Worm (Caenorhabditis elegans) whole organism, dauer: ENCODE measurements around the gene K04A8.1.

ENCODE experiments used
- unc-62 ChIP-seq: sonication (generic microtip); optimal IDR thresholded peaks from 2 replicates; lab custom pipeline; 2017; ENCODE audit warnings: missing biosample characterization, missing genetic modification reagents, missing genetic modification characterization

K04A8.1 gene

DNA sequence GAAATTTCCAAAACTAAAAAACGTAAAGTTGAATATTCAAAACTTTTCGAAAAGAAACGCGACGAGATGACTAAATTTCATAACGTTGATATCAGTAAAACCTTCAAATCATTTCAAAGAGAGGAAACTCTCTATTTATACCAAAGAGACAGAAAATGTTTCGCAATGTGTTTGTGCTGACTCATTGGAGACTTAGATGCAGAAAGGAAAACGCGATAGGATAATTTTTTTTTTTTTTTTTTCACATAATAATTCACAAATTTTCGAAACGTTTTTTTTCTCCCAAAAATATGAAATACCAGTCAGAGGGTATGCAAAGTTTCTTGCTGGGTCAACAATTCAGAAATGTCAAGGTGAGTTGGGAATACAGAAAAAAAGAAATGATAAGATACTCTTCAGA is 40.1 kb downstream of the K04A8.1 start:
- no peak for TF ChIP-seq unc-62 (GFP tag; lab: Kevin White, UChicago)

DNA sequence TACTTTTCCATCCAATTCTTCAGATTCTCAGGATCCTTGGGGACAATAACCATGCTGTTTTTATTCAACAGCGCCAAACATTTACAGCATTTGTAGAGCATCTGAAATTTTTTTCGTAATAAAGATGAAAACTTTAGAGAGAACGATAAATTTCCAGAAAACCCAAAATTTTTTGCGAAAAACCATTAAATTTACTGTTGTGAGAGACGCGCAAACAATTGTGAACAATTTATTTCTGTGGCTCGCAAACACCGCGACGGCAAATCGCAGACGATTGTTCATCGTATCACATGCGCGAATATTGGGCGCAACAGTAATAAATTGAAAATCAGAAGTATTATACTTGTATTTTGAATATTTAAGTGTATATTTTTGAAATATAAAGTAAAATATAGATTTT is 44.9 kb downstream of the K04A8.1 start, which contains the start of gene gon-14:
Gene gon-14 (minus strand): TSS at position 101 of the 400 bp plus-strand sequence.
- no peak for TF ChIP-seq unc-62 (GFP tag; lab: Kevin White, UChicago)

DNA sequence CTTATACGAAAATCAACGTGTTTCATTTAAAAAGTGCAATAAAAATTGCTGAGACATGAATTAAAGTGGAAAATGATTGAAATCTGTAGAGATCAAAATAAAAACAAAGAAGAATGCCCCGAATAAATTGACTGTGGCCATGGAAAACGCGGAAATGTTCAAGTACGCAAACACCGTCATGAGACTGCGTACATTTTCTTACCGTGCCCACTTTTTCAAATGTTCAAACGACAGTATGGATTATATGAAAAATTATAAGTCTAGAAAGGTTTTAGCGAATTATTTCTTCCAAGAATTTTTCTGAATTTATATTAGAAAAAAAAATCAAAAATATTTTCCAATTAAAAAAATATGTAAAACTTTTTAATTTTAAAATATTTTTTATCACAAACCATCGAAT is 45.4 kb downstream of the K04A8.1 start:
- no peak for TF ChIP-seq unc-62 (GFP tag; lab: Kevin White, UChicago)

DNA sequence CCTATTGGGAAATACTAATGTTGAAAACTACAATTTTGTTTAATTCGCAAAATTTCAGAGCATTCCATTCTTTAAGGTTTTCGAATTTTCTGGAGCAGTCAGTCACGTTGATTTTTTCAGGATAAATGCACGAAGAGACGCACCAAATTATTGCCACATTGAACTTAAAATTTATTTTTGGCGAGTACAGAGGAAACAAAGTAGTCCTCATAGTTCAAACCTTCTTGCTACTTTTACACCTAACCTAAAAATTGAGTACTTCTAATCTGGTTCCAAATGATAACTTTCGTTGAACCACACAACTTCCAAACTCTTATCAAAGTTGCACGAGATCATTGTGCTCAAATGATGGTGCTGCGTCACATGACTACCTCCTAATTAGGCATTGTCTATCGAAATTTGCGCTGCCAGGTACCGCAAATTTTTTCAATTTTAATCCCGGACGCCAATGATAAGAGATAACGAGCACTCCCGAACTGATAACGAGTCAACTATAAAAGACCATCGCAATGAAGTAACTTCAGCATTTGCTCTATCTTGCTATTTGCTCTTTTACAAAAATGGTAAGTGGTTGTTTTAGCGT is 48.1 kb downstream of the K04A8.1 start, which contains the start of gene cpr-4:
Gene cpr-4 (plus strand): TSS at position 523 of the 583 bp plus-strand sequence.
- TF ChIP-seq unc-62 (GFP tag; lab: Kevin White, UChicago), result no peak

DNA sequence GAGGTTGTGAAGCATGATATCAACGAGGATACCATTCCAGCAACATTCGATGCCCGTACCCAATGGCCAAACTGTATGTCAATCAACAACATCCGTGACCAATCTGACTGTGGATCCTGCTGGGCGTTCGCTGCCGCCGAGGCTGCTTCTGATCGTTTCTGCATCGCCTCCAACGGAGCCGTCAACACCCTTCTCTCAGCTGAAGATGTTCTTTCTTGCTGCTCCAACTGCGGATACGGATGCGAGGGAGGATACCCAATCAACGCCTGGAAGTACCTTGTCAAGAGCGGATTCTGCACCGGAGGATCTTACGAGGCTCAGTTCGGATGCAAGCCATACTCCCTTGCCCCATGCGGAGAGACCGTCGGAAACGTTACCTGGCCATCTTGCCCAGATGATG is 48.8 kb downstream of the K04A8.1 start:
- TF ChIP-seq unc-62 (GFP tag; lab: Kevin White, UChicago), result no peak

DNA sequence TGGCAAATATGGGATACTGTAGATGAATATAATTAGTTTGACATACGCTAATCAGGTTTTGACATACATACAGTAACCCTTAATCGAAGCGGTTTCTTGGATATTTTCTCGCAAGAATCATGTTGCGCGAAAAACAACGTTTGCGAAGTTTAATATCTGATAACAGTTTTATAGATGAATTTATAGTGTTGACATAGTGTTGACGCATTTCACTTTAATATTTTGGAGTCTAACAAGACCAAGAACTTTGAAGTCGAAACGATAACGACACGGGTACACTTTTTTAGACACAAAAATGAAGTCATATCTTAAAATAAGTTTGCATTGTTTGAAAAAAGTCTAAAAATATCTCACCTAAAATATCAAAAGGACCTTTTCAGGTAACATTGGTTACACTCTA is 50.2 kb downstream of the K04A8.1 start:
- TF ChIP-seq unc-62 (GFP tag; lab: Kevin White, UChicago), result no peak
